Worm (Caenorhabditis elegans) whole organism, early embryonic: ENCODE data around the gene T21B4.3.

Experiments
- F13C5.2 ChIP-seq: sonication (generic microtip); optimal IDR thresholded peaks from 2 replicates; lab custom pipeline; 2017; ENCODE audit warnings: mild to moderate bottlenecking, missing genetic modification characterization, inconsistent platforms, missing compliant biosample characterization
- ama-1 ChIP-seq: fragments of 150-350 bp; optimal IDR thresholded peaks from 2 replicates; lab custom pipeline; 2014
- ceh-13 ChIP-seq: fragments of 200-800 bp; sonication (Bioruptor generic); optimal IDR thresholded peaks from 2 replicates; lab custom pipeline; 2018; ENCODE audit warnings: mild to moderate bottlenecking, missing genetic modification characterization, missing compliant biosample characterization
- flt-1 ChIP-seq: fragments of 200-800 bp; sonication (Bioruptor generic); IDR thresholded peaks from 2 replicates; pipeline ENCODE4 v1.3.6; 2022; ENCODE audit warnings: missing genetic modification characterization, missing compliant biosample characterization
- hmbx-1 ChIP-seq: sonication (generic microtip); optimal IDR thresholded peaks from 2 replicates; lab custom pipeline; 2016; ENCODE audit warnings: mild to moderate bottlenecking, missing genetic modification characterization, missing compliant biosample characterization
- tbx-11 ChIP-seq: fragments of 200-800 bp; sonication (Bioruptor generic); IDR thresholded peaks from 2 replicates; pipeline ENCODE4 v1.3.6; 2022; ENCODE audit warnings: missing genetic modification characterization, missing compliant biosample characterization
- tbx-37 ChIP-seq: fragments of 200-800 bp; sonication (Bioruptor generic); conservative IDR thresholded peaks from 2 replicates; pipeline ENCODE4 v1.3.6; 2022; ENCODE audit warnings: missing genetic modification reagents, missing genetic modification characterization, missing compliant biosample characterization

DNA sequence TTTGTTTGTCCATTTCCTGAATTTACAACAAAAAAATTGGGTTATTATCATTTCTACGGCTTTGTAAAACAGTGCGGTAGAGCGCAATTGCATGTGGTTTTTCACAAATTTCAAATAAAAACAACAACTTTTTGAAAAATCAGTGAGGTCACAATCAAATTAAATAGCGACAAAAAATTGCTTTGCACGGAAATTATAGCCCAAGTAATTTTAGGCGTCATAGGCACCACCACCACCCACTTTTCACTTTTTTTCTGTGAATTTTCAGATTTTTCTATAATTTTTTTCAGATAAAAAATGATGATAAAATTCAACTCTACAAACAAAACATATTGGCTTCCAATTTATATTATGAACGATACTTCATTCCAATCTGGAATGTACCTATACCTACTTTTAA lies 39.6 kb downstream of the T21B4.3 start, which contains the start of gene sre-38:
- TF ChIP-seq hmbx-1 (tag; lab: Kevin White, UChicago) (no peak), F13C5.2 (tag; lab: Kevin White, UChicago) (no peak), ama-1 (lab: Kevin White, UChicago) (no peak), flt-1 (GFP tag; lab: Robert Waterston, UW) (no peak), ceh-13 (no peak), tbx-11 (no peak), tbx-37 (no peak)
